Worm (Caenorhabditis elegans): Measurements from ENCODE around the gene str-19.

- TF ChIP-seq nhr-237 (tag; optimal IDR thresholded peaks at IDR 0.05) = no peak
- TF ChIP-seq sptf-1 (tag; optimal IDR thresholded peaks at IDR 0.05) = no peak
Observed at ce11 chrV:15712385-15712784, 31.9 kb downstream of the str-19 start.

All from whole organism, mixed stage, embryonic.